Fruit fly (Drosophila melanogaster) whole organism, embryonic: ENCODE data around the gene CG4009.
A peak's percentile ranks its signal among the peaks of the same experiment; 100 is the strongest.

ENCODE experiments used
- ATbp ChIP-seq: fragments of 200-800 bp; sonication (Bioruptor generic); optimal IDR thresholded peaks from 2 replicates; lab custom pipeline; 2017; ENCODE audit warnings: missing biosample characterization, mild to moderate bottlenecking, missing genetic modification characterization, missing genetic modification reagents
- CG12659 ChIP-seq: fragments of 200-800 bp; sonication (Bioruptor generic); optimal IDR thresholded peaks from 3 replicates; lab custom pipeline; 2017; ENCODE audit warnings: mild to moderate bottlenecking, missing biosample characterization, missing genetic modification reagents, missing genetic modification characterization
- CG14014 ChIP-seq: fragments of 200-800 bp; sonication (Bioruptor generic); IDR thresholded peaks from 2 replicates; pipeline ENCODE4 v1.3.6; 2022; ENCODE audit warnings: missing biosample characterization, missing genetic modification characterization
- CG14441 ChIP-seq: fragments of 200-800 bp; sonication (Bioruptor generic); IDR thresholded peaks from 2 replicates; pipeline ENCODE4 v1.3.6; 2022; ENCODE audit warnings: missing biosample characterization, missing genetic modification characterization
- CG14710 ChIP-seq: fragments of 200-800 bp; sonication (Bioruptor generic); optimal IDR thresholded peaks from 3 replicates; lab custom pipeline; 2019; ENCODE audit warnings: missing biosample characterization, mild to moderate bottlenecking, missing genetic modification characterization, moderate library complexity
- CG18476 ChIP-seq: fragments of 200-800 bp; sonication (Bioruptor generic); optimal IDR thresholded peaks from 2 replicates; lab custom pipeline; 2016; ENCODE audit warnings: missing biosample characterization, mild to moderate bottlenecking, missing genetic modification characterization
- CG2712 ChIP-seq: fragments of 200-800 bp; optimal IDR thresholded peaks from 3 replicates; lab custom pipeline; 2019; ENCODE audit warnings: missing biosample characterization, mild to moderate bottlenecking, missing genetic modification characterization, moderate library complexity
- CG32532 ChIP-seq: fragments of 200-800 bp; sonication (Bioruptor generic); IDR thresholded peaks from 2 replicates; pipeline ENCODE4 v1.3.6; 2022; ENCODE audit warnings: missing biosample characterization, missing genetic modification characterization
- CG4282 ChIP-seq: fragments of 200-800 bp; sonication (Bioruptor generic); optimal IDR thresholded peaks from 2 replicates; lab custom pipeline; 2016; ENCODE audit warnings: missing biosample characterization, missing genetic modification characterization
- CG4424 ChIP-seq: fragments of 200-800 bp; sonication (Bioruptor generic); optimal IDR thresholded peaks from 3 replicates; lab custom pipeline; 2016; ENCODE audit warnings: missing biosample characterization, missing genetic modification characterization
- CG7556 ChIP-seq: fragments of 200-800 bp; sonication (Bioruptor generic); optimal IDR thresholded peaks from 2 replicates; lab custom pipeline; 2017; ENCODE audit warnings: missing biosample characterization, mild to moderate bottlenecking, missing genetic modification characterization
- CG7839 ChIP-seq: fragments of 200-800 bp; sonication (Bioruptor generic); optimal IDR thresholded peaks from 3 replicates; lab custom pipeline; 2018; ENCODE audit warnings: missing biosample characterization, mild to moderate bottlenecking, missing genetic modification characterization, moderate library complexity
- CG7987 ChIP-seq: fragments of 200-800 bp; sonication (Bioruptor generic); optimal IDR thresholded peaks from 2 replicates; lab custom pipeline; 2018; ENCODE audit warnings: missing biosample characterization, mild to moderate bottlenecking, missing genetic modification characterization, moderate library complexity
- D19A ChIP-seq: fragments of 200-800 bp; optimal IDR thresholded peaks from 3 replicates; lab custom pipeline; 2019; ENCODE audit warnings: missing biosample characterization, mild to moderate bottlenecking, missing genetic modification characterization, moderate library complexity
- Dll ChIP-seq: fragments of 200-800 bp; sonication (Bioruptor generic); IDR thresholded peaks from 4 replicates; pipeline ENCODE4 v1.3.6; 2022; ENCODE audit warnings: missing biosample characterization, missing genetic modification characterization; ENCODE audit not compliant: partially characterized antibody
- Drgx ChIP-seq: fragments of 200-800 bp; sonication (Bioruptor generic); IDR thresholded peaks from 2 replicates; pipeline ENCODE4 v1.3.6; 2022; ENCODE audit warnings: missing biosample characterization, missing genetic modification characterization
- Ets97D ChIP-seq: fragments of 200-800 bp; sonication (Bioruptor generic); optimal IDR thresholded peaks from 3 replicates; lab custom pipeline; 2016; ENCODE audit warnings: missing biosample characterization, missing genetic modification characterization
- HLH4C ChIP-seq: fragments of 200-800 bp; sonication (Bioruptor generic); IDR thresholded peaks from 3 replicates; pipeline ENCODE4 v1.3.6; 2022; ENCODE audit warnings: missing biosample characterization, missing genetic modification characterization; ENCODE audit not compliant: partially characterized antibody
- Hey ChIP-seq: fragments of 200-800 bp; sonication (Bioruptor generic); optimal IDR thresholded peaks from 3 replicates; lab custom pipeline; 2018; ENCODE audit warnings: missing biosample characterization, mild to moderate bottlenecking, missing genetic modification characterization
- NK7.1 ChIP-seq: fragments of 200-800 bp; sonication (Bioruptor generic); optimal IDR thresholded peaks from 3 replicates; lab custom pipeline; 2016; ENCODE audit warnings: missing biosample characterization, missing genetic modification characterization
- Rx ChIP-seq: fragments of 200-800 bp; sonication (Bioruptor generic); IDR thresholded peaks from 2 replicates; pipeline ENCODE4 v1.3.6; 2022; ENCODE audit warnings: missing biosample characterization, missing genetic modification characterization
- Sin3A ChIP-seq: fragments of >200 bp; optimal IDR thresholded peaks from 2 replicates; lab custom pipeline; 2018
- Stat92E ChIP-seq, 3 experiments: fragments of >200 bp in 2 of 3; fragments of 200-800 bp in 1 of 3; sonication (Bioruptor generic) in 1 of 3; optimal IDR thresholded peaks; 2 replicates each; lab custom pipeline; 2017 to 2019; ENCODE audit warnings: missing biosample characterization in 3 of 3, missing genetic modification characterization in 3 of 3, mild to moderate bottlenecking in 1 of 3, moderate library complexity in 1 of 3
- Xrp1 ChIP-seq: fragments of 200-800 bp; sonication (Bioruptor generic); IDR thresholded peaks from 2 replicates; pipeline ENCODE4 v1.3.6; 2022; ENCODE audit warnings: missing biosample characterization, missing genetic modification characterization
- bcd ChIP-seq: fragments of 200-800 bp; sonication (Bioruptor generic); optimal IDR thresholded peaks from 2 replicates; lab custom pipeline; 2017; ENCODE audit warnings: missing biosample characterization, mild to moderate bottlenecking, missing genetic modification characterization
- danr ChIP-seq: fragments of 200-800 bp; sonication (Bioruptor generic); IDR thresholded peaks from 2 replicates; pipeline ENCODE4 v1.3.6; 2022; ENCODE audit warnings: missing biosample characterization, missing genetic modification characterization
- ewg ChIP-seq: fragments of 200-800 bp; sonication (Bioruptor generic); optimal IDR thresholded peaks from 3 replicates; lab custom pipeline; 2017; ENCODE audit warnings: mild to moderate bottlenecking, missing biosample characterization, missing genetic modification reagents, missing genetic modification characterization
- gcm2 ChIP-seq: fragments of 200-800 bp; sonication (Bioruptor generic); optimal IDR thresholded peaks from 2 replicates; lab custom pipeline; 2016; ENCODE audit warnings: missing biosample characterization, missing genetic modification characterization
- grn ChIP-seq: fragments of 200-800 bp; sonication (Bioruptor generic); optimal IDR thresholded peaks from 3 replicates; lab custom pipeline; 2017; ENCODE audit warnings: missing biosample characterization, missing genetic modification characterization
- kni ChIP-seq: fragments of 200-800 bp; sonication (Bioruptor generic); optimal IDR thresholded peaks from 3 replicates; lab custom pipeline; 2017; ENCODE audit warnings: mild to moderate bottlenecking, missing biosample characterization, missing genetic modification reagents, missing genetic modification characterization
- lilli ChIP-seq: fragments of 200-800 bp; sonication (Bioruptor generic); optimal IDR thresholded peaks from 3 replicates; lab custom pipeline; 2016; ENCODE audit warnings: missing biosample characterization, missing genetic modification characterization
- lmd ChIP-seq: fragments of 200-800 bp; sonication (Bioruptor generic); IDR thresholded peaks from 2 replicates; pipeline ENCODE4 v1.3.6; 2022; ENCODE audit warnings: missing biosample characterization, missing genetic modification characterization
- luna ChIP-seq: fragments of 200-800 bp; sonication (Bioruptor generic); optimal IDR thresholded peaks from 2 replicates; lab custom pipeline; 2016; ENCODE audit warnings: missing biosample characterization, missing genetic modification characterization
- mam ChIP-seq: fragments of 200-800 bp; sonication (Bioruptor generic); optimal IDR thresholded peaks from 3 replicates; lab custom pipeline; 2016; ENCODE audit warnings: missing biosample characterization, missing genetic modification characterization
- psq ChIP-seq: fragments of 200-800 bp; sonication (Bioruptor generic); optimal IDR thresholded peaks from 2 replicates; lab custom pipeline; 2017; ENCODE audit warnings: missing biosample characterization, missing genetic modification characterization
- pum ChIP-seq: fragments of 200-800 bp; sonication (Bioruptor generic); optimal IDR thresholded peaks from 2 replicates; lab custom pipeline; 2016; ENCODE audit warnings: missing biosample characterization, missing genetic modification characterization
- pzg ChIP-seq: fragments of 200-800 bp; sonication (Bioruptor generic); optimal IDR thresholded peaks from 3 replicates; lab custom pipeline; 2018; ENCODE audit warnings: missing biosample characterization, mild to moderate bottlenecking, missing genetic modification characterization, moderate library complexity
- ranshi ChIP-seq: fragments of 200-800 bp; sonication (Bioruptor generic); IDR thresholded peaks from 2 replicates; pipeline ENCODE4 v1.3.6; 2022; ENCODE audit warnings: missing biosample characterization, missing genetic modification characterization
- sqz ChIP-seq: fragments of 200-800 bp; sonication (Bioruptor generic); optimal IDR thresholded peaks from 3 replicates; lab custom pipeline; 2018; ENCODE audit warnings: missing biosample characterization, mild to moderate bottlenecking, missing genetic modification characterization
- stwl ChIP-seq: fragments of 200-800 bp; sonication (Bioruptor generic); optimal IDR thresholded peaks from 3 replicates; lab custom pipeline; 2018; ENCODE audit warnings: missing biosample characterization, mild to moderate bottlenecking, missing genetic modification characterization, moderate library complexity
- tll ChIP-seq, 2 experiments: fragments of 200-800 bp in 1 of 2; fragments of >200 bp in 1 of 2; sonication (Bioruptor generic) in 1 of 2; optimal IDR thresholded peaks; 2 replicates each; lab custom pipeline; 2017 to 2019; ENCODE audit warnings: missing biosample characterization in 2 of 2, missing genetic modification characterization in 2 of 2, mild to moderate bottlenecking in 1 of 2, moderate library complexity in 1 of 2
- toy ChIP-seq: fragments of 200-800 bp; sonication (Bioruptor generic); IDR thresholded peaks from 2 replicates; pipeline ENCODE4 v1.3.6; 2022; ENCODE audit warnings: missing biosample characterization, missing genetic modification characterization
- zen ChIP-seq: fragments of 200-800 bp; sonication (Bioruptor generic); optimal IDR thresholded peaks from 3 replicates; lab custom pipeline; 2018; ENCODE audit warnings: missing biosample characterization, mild to moderate bottlenecking, missing genetic modification characterization, moderate library complexity
- zfh2 ChIP-seq: fragments of 200-800 bp; sonication (Bioruptor generic); optimal IDR thresholded peaks from 2 replicates; lab custom pipeline; 2016; ENCODE audit warnings: missing biosample characterization, missing genetic modification characterization

Gene CG4009

DNA sequence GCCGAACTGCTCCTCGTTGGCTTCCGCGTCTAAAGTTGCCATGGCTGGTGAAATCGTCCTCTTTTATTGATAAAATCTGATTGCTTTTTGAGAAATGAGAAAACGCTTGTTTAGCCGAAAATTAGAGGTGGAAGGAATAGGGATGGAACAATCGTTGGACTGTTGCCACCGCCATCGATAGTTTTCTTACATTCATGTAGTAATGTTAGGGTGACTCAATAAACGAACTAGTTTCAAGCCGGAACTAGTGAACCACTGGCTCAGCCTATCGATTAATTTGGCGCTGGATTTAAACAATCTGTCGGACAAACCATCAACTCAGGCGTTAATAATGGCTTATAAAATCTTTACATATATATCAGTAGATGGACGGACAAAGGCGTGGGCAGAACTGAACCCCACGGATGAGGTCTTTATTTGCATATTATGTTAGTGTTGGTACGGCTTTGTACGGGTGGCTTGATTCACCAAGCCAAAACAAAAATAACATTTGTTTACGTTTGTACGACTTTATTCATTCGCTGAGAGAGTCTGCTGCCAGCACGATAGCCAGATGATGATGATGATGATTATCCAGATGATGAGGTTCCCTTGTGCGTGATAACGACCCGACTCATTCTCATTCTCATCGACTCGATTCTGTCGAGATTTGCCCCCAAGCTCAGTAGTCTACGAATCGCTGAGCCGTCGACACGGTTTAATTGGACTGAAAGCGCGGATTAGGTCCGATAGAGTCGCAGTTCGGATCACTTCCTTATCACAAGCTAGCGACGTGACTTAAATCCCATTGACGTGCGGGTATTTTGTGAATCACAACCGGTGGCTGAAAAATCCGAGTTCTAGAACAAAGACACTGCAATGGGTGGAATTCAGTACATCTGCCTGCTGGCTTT lies 33.4 kb downstream of the CG4009 start, which contains the start of the genes Sf3a1 and Irc (continued):
- TF ChIP-seq gcm2 (GFP tag; lab: Kevin White, UChicago) = no peak
- peak; percentile 61 for TF ChIP-seq Sin3A (lab: Kevin White, UChicago)
- no peak for TF ChIP-seq zen (tag; lab: Kevin White, UChicago)

DNA sequence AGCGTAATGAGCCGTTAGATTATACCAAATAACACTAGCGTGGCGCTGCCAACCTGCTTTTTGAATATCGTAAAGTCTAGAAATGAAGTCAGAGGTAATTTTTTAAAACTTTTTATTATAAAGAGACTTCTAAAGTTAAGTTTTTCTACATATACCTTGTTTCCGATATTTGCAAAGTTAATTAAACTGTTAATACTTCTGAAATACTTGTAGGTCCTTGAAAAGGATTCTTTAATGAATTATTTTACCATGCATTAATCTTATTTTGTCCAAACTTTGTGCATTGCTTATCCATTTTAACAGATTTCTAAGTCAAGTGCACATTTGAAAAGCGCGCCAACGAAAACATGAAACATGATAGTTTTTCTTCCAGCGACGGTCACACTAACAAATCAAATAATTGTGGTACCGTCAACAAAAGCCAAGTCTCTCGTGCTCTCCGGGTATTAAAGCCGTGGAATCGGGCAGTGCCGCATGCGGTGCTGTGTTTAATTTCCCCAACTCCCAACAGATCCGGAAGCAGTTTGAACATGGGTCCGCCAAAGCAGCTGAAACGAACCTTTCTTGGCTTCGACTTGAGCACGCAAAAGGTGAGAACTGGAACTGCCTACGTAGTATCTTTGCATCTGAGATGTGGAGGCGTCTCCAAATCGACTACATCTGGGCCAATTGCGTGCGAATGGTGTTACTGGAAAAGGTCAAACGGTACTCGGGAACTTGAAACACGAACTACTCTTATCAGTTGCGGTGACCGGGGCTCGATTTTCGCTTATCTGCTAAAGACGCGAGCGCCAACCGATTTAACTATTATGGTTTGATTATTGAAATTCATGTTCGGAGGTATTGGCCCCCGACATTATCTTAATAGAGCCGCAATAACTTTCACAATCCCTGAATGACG lies 39.5 kb downstream of the CG4009 start, which contains the start of the genes EMC2A and CG3534:
EMC2A (minus strand) TSS at position 13 of the 901 bp plus-strand sequence.
CG3534 (plus strand) TSS at position 388 of the 901 bp plus-strand sequence.
- TF ChIP-seq CG7839 (tag; lab: Kevin White, UChicago) (peak; percentile 54), danr (GFP tag; lab: Robert Waterston, UW) (no peak), Rx (no peak), CG14441 (peak; percentile 23; the same call in 1 of the 2 replicates), pzg (GFP tag; lab: Kevin White, UChicago) (peak; percentile 42), Xrp1 (peak; percentile 44; the same call in 1 of the 2 replicates), CG7987 (GFP tag; lab: Kevin White, UChicago) (no peak), sqz (GFP tag; lab: Kevin White, UChicago) (no peak), CG32532 (GFP tag; lab: Robert Waterston, UW) (peak; percentile 57), D19A (tag; lab: Kevin White, UChicago) (peak; percentile 37), CG18476 (no peak), kni (GFP tag; lab: Kevin White, UChicago) (no peak), Dll (GFP tag; lab: Robert Waterston, UW) (0 out of 4 replicates have a peak, but pooled peaks have one; percentile 16), HLH4C (GFP tag; lab: Robert Waterston, UW) (no peak), CG14014 (GFP tag; lab: Robert Waterston, UW) (0 out of 2 replicates have a peak, but pooled peaks have one; percentile 4), CG4424 (GFP tag; lab: Kevin White, UChicago) (peak; percentile 3), CG12659 (GFP tag; lab: Kevin White, UChicago) (peak; percentile 2), pum (peak; percentile 4), mam (peak; percentile 38), CG14710 (peak; percentile 49), stwl (tag; lab: Kevin White, UChicago) (peak; percentile 76), zfh2 (GFP tag; lab: Kevin White, UChicago) (no peak), toy (no peak), Hey (no peak), NK7.1 (GFP tag; lab: Kevin White, UChicago) (peak; percentile 3), lilli (GFP tag; lab: Kevin White, UChicago) (no peak), tll (GFP tag; optimal IDR thresholded peaks at IDR 0.05; lab: Kevin White, UChicago) (peak in 1 of 2 experiments; percentile 34), ranshi (GFP tag; lab: Robert Waterston, UW) (0 out of 2 replicates have a peak, but pooled peaks have one; percentile 47), Drgx (GFP tag; lab: Robert Waterston, UW) (0 out of 2 replicates have a peak, but pooled peaks have one; percentile 31), ATbp (GFP tag; lab: Kevin White, UChicago) (no peak), grn (peak; percentile 12), Stat92E (GFP tag; optimal IDR thresholded peaks at IDR 0.05; lab: Kevin White, UChicago) (peak in 1 of 3 experiments; percentile 34), ewg (GFP tag; lab: Kevin White, UChicago) (no peak), CG2712 (tag; lab: Kevin White, UChicago) (peak; percentile 57), CG4282 (no peak), psq (GFP tag; lab: Kevin White, UChicago) (no peak), CG7556 (peak; percentile 11), bcd (GFP tag; lab: Kevin White, UChicago) (peak; percentile 41), luna (GFP tag; lab: Kevin White, UChicago) (no peak), lmd (no peak), Ets97D (GFP tag; lab: Kevin White, UChicago) (peak; percentile 34)
